Fruit fly (Drosophila melanogaster): ENCODE results near the gene CG3609.

DNA sequence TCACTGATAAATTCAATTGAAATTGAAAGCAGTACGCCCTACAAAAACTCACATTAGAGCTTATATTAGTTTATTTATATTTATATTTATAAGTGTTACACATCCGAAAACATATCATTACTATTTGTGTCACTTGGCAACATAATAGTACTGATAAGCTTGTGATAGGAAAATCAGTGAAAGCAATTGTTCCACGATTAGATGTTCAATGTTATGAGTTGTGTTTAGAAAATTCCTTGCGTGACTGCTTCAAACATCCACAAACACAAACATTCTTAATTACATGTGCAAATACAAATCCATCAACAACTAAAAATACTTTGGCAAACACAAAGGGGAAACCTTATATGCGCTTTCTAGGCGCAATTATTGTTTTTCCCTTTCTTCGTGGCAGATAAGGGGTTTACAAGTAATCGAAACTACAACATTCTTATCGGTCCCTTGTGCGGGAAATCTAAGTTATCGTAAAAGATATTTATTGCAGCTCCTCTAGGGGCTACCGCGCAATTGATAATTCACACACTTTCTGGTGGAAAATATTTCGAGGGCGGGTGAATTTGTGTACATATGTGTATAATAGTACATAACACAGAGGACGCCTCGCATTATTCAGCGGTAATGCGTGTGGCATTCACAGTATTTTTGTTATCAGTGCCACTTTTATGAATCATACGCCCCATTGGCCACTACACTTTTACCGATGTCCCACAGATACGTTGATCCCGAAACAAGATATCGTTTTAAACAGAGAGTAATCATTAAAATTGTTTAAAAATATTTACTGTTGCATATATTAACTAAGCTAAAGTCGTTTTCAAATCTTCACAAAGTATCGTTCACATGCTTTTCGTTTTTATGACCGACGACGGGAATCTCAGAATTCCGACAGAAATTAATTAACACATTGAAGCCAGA is 12.3 kb downstream of the CG3609 start:
- TF ChIP-seq Doc3 (GFP tag; IDR thresholded peaks at IDR 0.05; ENCODE audit: partially characterized antibody) (no peak), tgo (GFP tag; IDR thresholded peaks at IDR 0.05) (no peak)
